Worm (Caenorhabditis elegans): ENCODE data around the gene vps-11.
A peak's percentile ranks its signal among the peaks of the same experiment; 100 is the strongest.

vps-11 gene

DNA sequence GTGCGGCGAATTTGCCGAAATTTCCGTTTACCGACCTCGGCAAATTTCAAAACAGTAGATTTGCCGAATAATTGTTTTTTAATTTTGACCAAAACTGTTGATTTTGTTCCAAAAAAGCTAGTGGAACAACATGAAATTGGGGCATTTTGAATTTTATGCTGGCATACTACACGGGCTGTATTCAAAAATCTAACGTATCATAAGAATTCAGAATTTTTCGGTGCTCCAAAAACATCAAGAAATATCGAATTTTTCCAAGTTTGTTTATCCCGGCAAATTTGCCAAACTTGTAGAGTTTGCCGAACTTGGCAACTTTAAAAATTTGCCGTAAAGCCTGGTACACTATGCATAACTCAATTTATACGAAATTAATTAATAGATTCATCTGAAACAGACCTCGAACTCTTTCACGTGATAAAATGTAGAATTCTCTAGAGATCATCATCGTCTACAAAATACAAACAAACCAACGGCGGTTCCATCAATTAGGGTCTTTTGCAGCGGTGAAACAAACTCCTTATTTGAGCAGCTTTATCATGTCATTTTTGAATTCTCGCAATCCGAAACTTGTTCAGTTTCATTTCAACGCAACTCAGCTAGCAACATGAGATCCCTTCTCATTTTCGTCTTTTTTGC, 15.5 kb upstream of the vps-11 start, which contains the start of gene R06F6.14:
R06F6.14 (plus strand) TSS at position 586 of the 636 bp plus-strand sequence.
- no peak for TF ChIP-seq tab-1 (GFP tag; IDR thresholded peaks at IDR 0.05)
- no peak for TF ChIP-seq klf-2 (GFP tag; conservative IDR thresholded peaks at IDR 0.05)
- TF ChIP-seq ztf-29 (GFP tag; IDR thresholded peaks at IDR 0.05), result no peak
- no peak for TF ChIP-seq ref-1 (GFP tag; conservative IDR thresholded peaks at IDR 0.05)
- no peak for TF ChIP-seq med-1 (GFP tag; optimal IDR thresholded peaks at IDR 0.05; ENCODE audit: insufficient read depth)
- no peak for TF ChIP-seq ztf-23 (GFP tag; IDR thresholded peaks at IDR 0.05)
- TF ChIP-seq T22C8.4 (GFP tag; IDR thresholded peaks at IDR 0.05), result no peak
- no peak for TF ChIP-seq cog-1 (tag; optimal IDR thresholded peaks at IDR 0.05)

DNA sequence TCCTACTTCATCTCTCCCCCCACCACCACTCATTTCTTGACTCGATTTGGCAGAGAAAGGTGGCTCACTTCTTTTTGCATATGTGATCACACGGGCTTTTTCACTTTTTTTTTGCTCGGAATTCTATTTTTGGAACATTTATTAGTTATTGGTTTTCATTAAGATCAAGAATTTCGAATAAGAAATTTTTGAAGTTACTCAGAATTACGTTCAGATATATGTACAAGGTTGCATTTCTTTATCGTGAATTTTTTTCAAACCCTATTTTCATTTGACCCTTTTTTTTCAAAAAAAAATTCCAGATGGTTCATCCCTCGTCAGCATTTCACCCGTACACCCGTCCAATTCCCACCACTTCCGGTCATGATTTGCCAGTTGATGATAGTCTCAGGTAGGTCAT, 12.1 kb upstream of the vps-11 start, which contains the start of gene ceh-62:
ceh-62 (plus strand) TSS at position 301 of the 400 bp plus-strand sequence.
- TF ChIP-seq T22C8.4 (GFP tag; IDR thresholded peaks at IDR 0.05) (no peak), cog-1 (tag; optimal IDR thresholded peaks at IDR 0.05) (no peak), ztf-29 (GFP tag; IDR thresholded peaks at IDR 0.05) (no peak), med-1 (GFP tag; optimal IDR thresholded peaks at IDR 0.05; ENCODE audit: insufficient read depth) (no peak), klf-2 (GFP tag; conservative IDR thresholded peaks at IDR 0.05) (no peak), flt-1 (GFP tag; IDR thresholded peaks at IDR 0.05) (no peak), ref-1 (GFP tag; conservative IDR thresholded peaks at IDR 0.05) (no peak), tab-1 (GFP tag; IDR thresholded peaks at IDR 0.05) (no peak), ztf-23 (GFP tag; IDR thresholded peaks at IDR 0.05) (no peak)

ce11 chrII:10804907-10805306, 11.6 kb upstream of the vps-11 start:
- TF ChIP-seq klf-2 (GFP tag; conservative IDR thresholded peaks at IDR 0.05), result no peak
- no peak for TF ChIP-seq ztf-23 (GFP tag; IDR thresholded peaks at IDR 0.05)
- TF ChIP-seq cog-1 (tag; optimal IDR thresholded peaks at IDR 0.05), result no peak
- no peak for TF ChIP-seq ztf-29 (GFP tag; IDR thresholded peaks at IDR 0.05)
- TF ChIP-seq T22C8.4 (GFP tag; IDR thresholded peaks at IDR 0.05), result no peak
- TF ChIP-seq flt-1 (GFP tag; IDR thresholded peaks at IDR 0.05), result no peak
- no peak for TF ChIP-seq tab-1 (GFP tag; IDR thresholded peaks at IDR 0.05)
- no peak for TF ChIP-seq med-1 (GFP tag; optimal IDR thresholded peaks at IDR 0.05; ENCODE audit: insufficient read depth)
- TF ChIP-seq ref-1 (GFP tag; conservative IDR thresholded peaks at IDR 0.05), result no peak

DNA sequence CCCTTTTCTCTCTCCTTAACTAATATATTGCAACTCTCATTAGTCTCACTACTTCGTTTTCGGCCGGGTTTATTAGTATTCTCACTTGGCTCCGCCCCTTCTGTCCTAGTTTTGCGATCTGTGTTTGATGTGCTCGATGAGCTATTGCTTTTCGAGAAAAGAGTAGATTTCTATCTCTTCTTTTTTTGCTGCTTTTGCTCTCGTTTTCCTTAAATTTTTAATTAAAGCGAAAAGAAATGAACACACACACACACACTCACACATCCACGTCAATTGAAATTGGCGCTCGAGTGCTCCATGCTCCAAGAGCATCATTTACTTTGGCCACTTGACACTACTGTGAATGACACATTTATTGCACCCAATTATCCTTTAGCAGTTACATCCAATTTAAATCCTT, 11.1 kb upstream of the vps-11 start:
- no peak for TF ChIP-seq ztf-29 (GFP tag; IDR thresholded peaks at IDR 0.05)
- TF ChIP-seq ref-1 (GFP tag; conservative IDR thresholded peaks at IDR 0.05), result no peak
- no peak for TF ChIP-seq cog-1 (tag; optimal IDR thresholded peaks at IDR 0.05)
- TF ChIP-seq ztf-23 (GFP tag; IDR thresholded peaks at IDR 0.05), result no peak
- no peak for TF ChIP-seq tab-1 (GFP tag; IDR thresholded peaks at IDR 0.05)
- TF ChIP-seq klf-2 (GFP tag; conservative IDR thresholded peaks at IDR 0.05), result no peak

ce11 chrII:10800209-10800608, 6.9 kb upstream of the vps-11 start:
- TF ChIP-seq klf-2 (GFP tag; conservative IDR thresholded peaks at IDR 0.05) (no peak), ref-1 (GFP tag; conservative IDR thresholded peaks at IDR 0.05) (no peak), T22C8.4 (GFP tag; IDR thresholded peaks at IDR 0.05) (no peak), flt-1 (GFP tag; IDR thresholded peaks at IDR 0.05) (no peak)

ce11 chrII:10798429-10798893, 5.2 kb upstream of the vps-11 start, which contains the start of gene npp-19:
npp-19 (minus strand) TSS chrII:10798479.
- TF ChIP-seq ztf-29 (GFP tag; IDR thresholded peaks at IDR 0.05) (no peak), ref-1 (GFP tag; conservative IDR thresholded peaks at IDR 0.05) (no peak), cog-1 (tag; optimal IDR thresholded peaks at IDR 0.05) (peak; percentile 23), T22C8.4 (GFP tag; IDR thresholded peaks at IDR 0.05) (no peak), tab-1 (GFP tag; IDR thresholded peaks at IDR 0.05) (no peak), flt-1 (GFP tag; IDR thresholded peaks at IDR 0.05) (0 out of 2 replicates have a peak, but pooled peaks have one; percentile 45), klf-2 (GFP tag; conservative IDR thresholded peaks at IDR 0.05) (no peak), ztf-23 (GFP tag; IDR thresholded peaks at IDR 0.05) (0 out of 2 replicates have a peak, but pooled peaks have one; percentile 47), med-1 (GFP tag; optimal IDR thresholded peaks at IDR 0.05; ENCODE audit: insufficient read depth) (no peak)

ce11 chrII:10796194-10796593, 2.9 kb upstream of the vps-11 start, which contains the start of gene set-14:
set-14 (minus strand) TSS chrII:10796294.
- TF ChIP-seq ztf-23 (GFP tag; IDR thresholded peaks at IDR 0.05), result no peak
- TF ChIP-seq klf-2 (GFP tag; conservative IDR thresholded peaks at IDR 0.05), result no peak
- TF ChIP-seq cog-1 (tag; optimal IDR thresholded peaks at IDR 0.05), result no peak
- TF ChIP-seq T22C8.4 (GFP tag; IDR thresholded peaks at IDR 0.05), result no peak
- TF ChIP-seq ztf-29 (GFP tag; IDR thresholded peaks at IDR 0.05), result no peak
- TF ChIP-seq tab-1 (GFP tag; IDR thresholded peaks at IDR 0.05), result no peak
- TF ChIP-seq med-1 (GFP tag; optimal IDR thresholded peaks at IDR 0.05; ENCODE audit: insufficient read depth), result no peak
- TF ChIP-seq ref-1 (GFP tag; conservative IDR thresholded peaks at IDR 0.05), result no peak
- TF ChIP-seq flt-1 (GFP tag; IDR thresholded peaks at IDR 0.05), result no peak

DNA sequence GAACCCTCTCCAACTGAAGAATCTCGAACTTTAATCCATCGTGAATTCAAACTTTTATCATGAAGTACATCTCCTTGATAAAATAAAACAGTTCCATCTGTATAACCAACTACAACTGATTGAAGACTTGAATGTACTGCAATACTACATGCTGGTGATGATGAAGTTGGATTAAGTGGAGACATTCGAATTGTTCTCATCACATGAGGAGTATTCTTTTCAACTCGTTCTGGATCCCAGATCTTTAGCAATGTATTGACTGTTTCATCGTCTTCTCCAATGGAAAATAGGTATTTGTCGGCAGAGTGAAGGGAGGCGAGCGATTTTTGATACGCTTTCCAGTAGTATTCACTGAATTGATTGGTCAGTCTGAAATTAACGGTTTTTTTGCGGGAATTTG, 682 bp downstream of the vps-11 start:
- TF ChIP-seq ztf-23 (GFP tag; IDR thresholded peaks at IDR 0.05), result no peak
- TF ChIP-seq ref-1 (GFP tag; conservative IDR thresholded peaks at IDR 0.05), result no peak
- no peak for TF ChIP-seq med-1 (GFP tag; optimal IDR thresholded peaks at IDR 0.05; ENCODE audit: insufficient read depth)
- no peak for TF ChIP-seq klf-2 (GFP tag; conservative IDR thresholded peaks at IDR 0.05)
- TF ChIP-seq tab-1 (GFP tag; IDR thresholded peaks at IDR 0.05), result no peak
- no peak for TF ChIP-seq cog-1 (tag; optimal IDR thresholded peaks at IDR 0.05)
- TF ChIP-seq T22C8.4 (GFP tag; IDR thresholded peaks at IDR 0.05), result no peak
- TF ChIP-seq flt-1 (GFP tag; IDR thresholded peaks at IDR 0.05), result no peak
- no peak for TF ChIP-seq ztf-29 (GFP tag; IDR thresholded peaks at IDR 0.05)

ce11 chrII:10787240-10787639, 6.1 kb downstream of the vps-11 start, which contains the start of gene tag-209:
tag-209 (plus strand) TSS chrII:10787312.
- TF ChIP-seq med-1 (GFP tag; optimal IDR thresholded peaks at IDR 0.05; ENCODE audit: insufficient read depth) (no peak), klf-2 (GFP tag; conservative IDR thresholded peaks at IDR 0.05) (no peak), tab-1 (GFP tag; IDR thresholded peaks at IDR 0.05) (no peak), ztf-29 (GFP tag; IDR thresholded peaks at IDR 0.05) (no peak), ztf-23 (GFP tag; IDR thresholded peaks at IDR 0.05) (no peak), T22C8.4 (GFP tag; IDR thresholded peaks at IDR 0.05) (no peak), flt-1 (GFP tag; IDR thresholded peaks at IDR 0.05) (no peak), cog-1 (tag; optimal IDR thresholded peaks at IDR 0.05) (no peak), ref-1 (GFP tag; conservative IDR thresholded peaks at IDR 0.05) (no peak)
